Worm (Caenorhabditis elegans) whole organism, young adult: Measurements from ENCODE around the gene srg-10.
A peak's percentile ranks its signal among the peaks of the same experiment; 100 is the strongest.

Experiments
- B0035.1 ChIP-seq: sonication (generic microtip); optimal IDR thresholded peaks from 2 replicates; lab custom pipeline; 2016; ENCODE audit warnings: missing genetic modification characterization, mild to moderate bottlenecking, missing compliant biosample characterization, missing genotype, missing genetic modification reagents
- B0261.1 ChIP-seq: sonication (generic microtip); optimal IDR thresholded peaks from 2 replicates; lab custom pipeline; 2016; ENCODE audit warnings: mild to moderate bottlenecking, missing genetic modification characterization, moderate library complexity, missing compliant biosample characterization
- C17E4.6 ChIP-seq: fragments of 200-800 bp; sonication (Bioruptor generic); IDR thresholded peaks from 2 replicates; pipeline ENCODE4 v1.3.6; 2022; ENCODE audit warnings: missing genetic modification reagents, missing genetic modification characterization, missing compliant biosample characterization
- F10E7.11 ChIP-seq: sonication (generic microtip); optimal IDR thresholded peaks from 2 replicates; lab custom pipeline; 2017; ENCODE audit warnings: mild to moderate bottlenecking, missing genetic modification characterization, moderate library complexity, missing compliant biosample characterization
- F33H1.4 ChIP-seq: fragments of 200-800 bp; sonication (Bioruptor generic); IDR thresholded peaks from 2 replicates; pipeline ENCODE4 v1.3.6; 2022; ENCODE audit warnings: missing genetic modification reagents, missing genetic modification characterization, missing compliant biosample characterization
- K11D2.4 ChIP-seq: fragments of 200-800 bp; sonication (Bioruptor generic); IDR thresholded peaks from 2 replicates; pipeline ENCODE4 v1.3.6; 2022; ENCODE audit warnings: missing genetic modification reagents, missing genetic modification characterization, missing compliant biosample characterization
- K12H6.12 ChIP-seq: fragments of 200-800 bp; sonication (Bioruptor generic); optimal IDR thresholded peaks from 2 replicates; lab custom pipeline; 2018; ENCODE audit warnings: mild to moderate bottlenecking, missing genetic modification characterization, missing compliant biosample characterization
- T07F8.4 ChIP-seq: sonication (generic microtip); optimal IDR thresholded peaks from 2 replicates; lab custom pipeline; 2016; ENCODE audit warnings: mild to moderate bottlenecking, missing genetic modification characterization, moderate library complexity, missing compliant biosample characterization
- T26A5.8 ChIP-seq: sonication (generic microtip); optimal IDR thresholded peaks from 2 replicates; lab custom pipeline; 2016; ENCODE audit warnings: missing genetic modification characterization, missing compliant biosample characterization
- Y56A3A.18 ChIP-seq: fragments of 200-800 bp; sonication (Bioruptor generic); IDR thresholded peaks from 2 replicates; pipeline ENCODE4 v1.3.6; 2022; ENCODE audit warnings: missing genetic modification reagents, missing genetic modification characterization, missing compliant biosample characterization
- ZK185.1 ChIP-seq: sonication (generic microtip); optimal IDR thresholded peaks from 2 replicates; lab custom pipeline; 2016; ENCODE audit warnings: mild to moderate bottlenecking, missing genetic modification characterization, missing compliant biosample characterization; ENCODE audit not compliant: poor library complexity, severe bottlenecking
- akir-1 ChIP-seq: fragments of 200-800 bp; sonication (Bioruptor generic); optimal IDR thresholded peaks from 2 replicates; lab custom pipeline; 2018; ENCODE audit warnings: mild to moderate bottlenecking, missing genetic modification characterization, moderate library complexity, missing compliant biosample characterization
- aptf-3 ChIP-seq: fragments of 200-800 bp; sonication (Bioruptor generic); IDR thresholded peaks from 2 replicates; pipeline ENCODE4 v1.3.6; 2022; ENCODE audit warnings: missing genetic modification characterization, missing compliant biosample characterization
- attf-3 ChIP-seq: fragments of 200-800 bp; sonication (Bioruptor generic); conservative IDR thresholded peaks from 2 replicates; pipeline ENCODE4 v1.3.6; 2022; ENCODE audit warnings: missing genetic modification reagents, missing genetic modification characterization, missing compliant biosample characterization
- bed-1 ChIP-seq: fragments of 200-800 bp; sonication (Bioruptor generic); IDR thresholded peaks from 2 replicates; pipeline ENCODE4 v1.3.6; 2022; ENCODE audit warnings: missing genetic modification reagents, missing genetic modification characterization, missing compliant biosample characterization
- ceh-79 ChIP-seq: sonication (generic microtip); optimal IDR thresholded peaks from 2 replicates; lab custom pipeline; 2017; ENCODE audit warnings: mild to moderate bottlenecking, missing genetic modification characterization, missing compliant biosample characterization
- ceh-91 ChIP-seq: fragments of 200-800 bp; sonication (Bioruptor generic); IDR thresholded peaks from 2 replicates; pipeline ENCODE4 v1.3.6; 2022; ENCODE audit warnings: missing genetic modification reagents, missing genetic modification characterization, missing compliant biosample characterization
- dox-1 ChIP-seq: fragments of 200-800 bp; sonication (Bioruptor generic); IDR thresholded peaks from 2 replicates; pipeline ENCODE4 v1.3.6; 2022; ENCODE audit warnings: missing genetic modification reagents, missing genetic modification characterization, missing compliant biosample characterization
- efl-1 ChIP-seq: fragments of 150-350 bp; optimal IDR thresholded peaks from 2 replicates; lab custom pipeline; 2014; ENCODE audit warnings: missing biosample characterization, missing genetic modification reagents, missing genetic modification characterization
- egl-18 ChIP-seq: fragments of 200-800 bp; sonication (Bioruptor generic); IDR thresholded peaks from 2 replicates; pipeline ENCODE4 v1.3.6; 2022; ENCODE audit warnings: missing genetic modification reagents, missing genetic modification characterization, missing compliant biosample characterization
- egl-44 ChIP-seq: fragments of 200-800 bp; sonication (Bioruptor generic); IDR thresholded peaks from 2 replicates; pipeline ENCODE4 v1.3.6; 2022; ENCODE audit warnings: missing genetic modification reagents, missing genetic modification characterization, missing compliant biosample characterization
- ets-4 ChIP-seq: fragments of 200-800 bp; sonication (Bioruptor generic); optimal IDR thresholded peaks from 2 replicates; lab custom pipeline; 2018; ENCODE audit warnings: mild to moderate bottlenecking, missing genetic modification characterization, missing compliant biosample characterization
- fkh-3 ChIP-seq: sonication (generic microtip); optimal IDR thresholded peaks from 2 replicates; lab custom pipeline; 2016; ENCODE audit warnings: mild to moderate bottlenecking, missing genetic modification characterization, missing compliant biosample characterization
- hrde-1 ChIP-seq: sonication (generic microtip); optimal IDR thresholded peaks from 2 replicates; lab custom pipeline; 2016; ENCODE audit warnings: missing genetic modification characterization, mild to moderate bottlenecking, missing compliant biosample characterization, moderate library complexity, missing genotype, missing genetic modification reagents, borderline replicate concordance
- lin-26 ChIP-seq: fragments of 200-800 bp; sonication (Bioruptor generic); IDR thresholded peaks from 2 replicates; pipeline ENCODE4 v1.3.6; 2022; ENCODE audit warnings: missing genetic modification reagents, missing genetic modification characterization, missing compliant biosample characterization
- lir-1 ChIP-seq: fragments of 200-800 bp; sonication (Bioruptor generic); conservative IDR thresholded peaks from 2 replicates; pipeline ENCODE4 v1.3.6; 2022; ENCODE audit warnings: missing genetic modification reagents, missing genetic modification characterization, missing compliant biosample characterization
- madf-10 ChIP-seq: sonication (generic microtip); optimal IDR thresholded peaks from 2 replicates; lab custom pipeline; 2016; ENCODE audit warnings: mild to moderate bottlenecking, missing genetic modification characterization, missing compliant biosample characterization
- madf-3 ChIP-seq: fragments of 200-800 bp; sonication (Bioruptor generic); IDR thresholded peaks from 2 replicates; pipeline ENCODE4 v1.3.6; 2022; ENCODE audit warnings: missing genetic modification reagents, missing genetic modification characterization, missing compliant biosample characterization
- madf-6 ChIP-seq: fragments of 200-800 bp; sonication (Bioruptor generic); IDR thresholded peaks from 2 replicates; pipeline ENCODE4 v1.3.6; 2022; ENCODE audit warnings: missing genetic modification reagents, missing genetic modification characterization, missing compliant biosample characterization
- nfya-1 ChIP-seq: sonication (generic microtip); optimal IDR thresholded peaks from 2 replicates; lab custom pipeline; 2017; ENCODE audit warnings: antibody characterized with exemption, missing compliant biosample characterization, missing genetic modification characterization, borderline replicate concordance; ENCODE audit not compliant: insufficient read depth
- nfyb-1 ChIP-seq: fragments of 200-800 bp; sonication (Bioruptor generic); IDR thresholded peaks from 2 replicates; pipeline ENCODE4 v1.3.6; 2022; ENCODE audit warnings: missing genetic modification reagents, missing genetic modification characterization, missing compliant biosample characterization
- nhr-27 ChIP-seq: fragments of 200-800 bp; sonication (Bioruptor generic); optimal IDR thresholded peaks from 2 replicates; lab custom pipeline; 2018; ENCODE audit warnings: mild to moderate bottlenecking, missing genetic modification characterization, moderate library complexity, missing compliant biosample characterization
- nhr-90 ChIP-seq: sonication (generic microtip); optimal IDR thresholded peaks from 2 replicates; lab custom pipeline; 2016; ENCODE audit warnings: missing genotype, mild to moderate bottlenecking, missing genetic modification characterization, missing compliant biosample characterization
- pha-4 ChIP-seq: fragments of 150-350 bp; sonication (generic microtip); optimal IDR thresholded peaks from 2 replicates; lab custom pipeline; 2014; ENCODE audit warnings: missing biosample characterization, missing genetic modification reagents, missing genetic modification characterization
- rcor-1 ChIP-seq: fragments of 200-800 bp; sonication (Bioruptor generic); IDR thresholded peaks from 2 replicates; pipeline ENCODE4 v1.3.6; 2022; ENCODE audit warnings: missing genetic modification reagents, missing genetic modification characterization, missing compliant biosample characterization
- rec-8 ChIP-seq, 2 experiments: sonication (generic microtip); optimal IDR thresholded peaks; 2 replicates each; lab custom pipeline; 2016; ENCODE audit warnings: mild to moderate bottlenecking in 2 of 2, missing genetic modification characterization in 2 of 2, missing genetic modification reagents in 2 of 2, missing genotype in 2 of 2, missing biosample characterization in 1 of 2, missing compliant biosample characterization in 1 of 2, moderate library complexity in 1 of 2
- rpc-1 ChIP-seq, 2 experiments: fragments of 150-350 bp in 1 of 2; sonication (generic microtip) in 1 of 2; optimal IDR thresholded peaks; 2 replicates each; lab custom pipeline; 2014 to 2018; ENCODE audit warnings: missing biosample characterization in 1 of 2, missing genetic modification characterization in 1 of 2, missing genetic modification reagents in 1 of 2, missing genotype in 1 of 2
- sdz-38 ChIP-seq: sonication (generic microtip); optimal IDR thresholded peaks from 2 replicates; lab custom pipeline; 2016; ENCODE audit warnings: missing genotype, missing genetic modification characterization, missing compliant biosample characterization
- sea-2 ChIP-seq: fragments of 200-800 bp; sonication (Bioruptor generic); IDR thresholded peaks from 2 replicates; pipeline ENCODE4 v1.3.6; 2022; ENCODE audit warnings: missing genetic modification characterization, missing compliant biosample characterization
- snpc-1.1 ChIP-seq: sonication (generic microtip); optimal IDR thresholded peaks from 2 replicates; lab custom pipeline; 2017; ENCODE audit warnings: missing genetic modification characterization, mild to moderate bottlenecking, missing compliant biosample characterization, antibody characterized with exemption, moderate library complexity, missing genotype, missing genetic modification reagents; ENCODE audit not compliant: insufficient read depth
- snpc-3.4 ChIP-seq: sonication (generic microtip); optimal IDR thresholded peaks from 2 replicates; lab custom pipeline; 2017; ENCODE audit warnings: missing genetic modification characterization, mild to moderate bottlenecking, missing compliant biosample characterization, antibody characterized with exemption, moderate library complexity, missing genotype, missing genetic modification reagents
- sptf-2 ChIP-seq: fragments of 200-800 bp; sonication (Bioruptor generic); optimal IDR thresholded peaks from 2 replicates; lab custom pipeline; 2018; ENCODE audit warnings: mild to moderate bottlenecking, missing genetic modification characterization, missing compliant biosample characterization
- tbx-9 ChIP-seq: sonication (generic microtip); optimal IDR thresholded peaks from 2 replicates; lab custom pipeline; 2016; ENCODE audit warnings: borderline replicate concordance, missing genetic modification characterization, inconsistent platforms, missing compliant biosample characterization
- tlf-1 ChIP-seq: fragments of 200-800 bp; sonication (Bioruptor generic); optimal IDR thresholded peaks from 2 replicates; lab custom pipeline; 2018; ENCODE audit warnings: mild to moderate bottlenecking, missing genetic modification characterization, missing compliant biosample characterization
- unc-130 ChIP-seq: sonication (generic microtip); optimal IDR thresholded peaks from 2 replicates; lab custom pipeline; 2016; ENCODE audit warnings: missing genetic modification reagents, missing genetic modification characterization, missing compliant biosample characterization
- zfh-2 ChIP-seq: fragments of 200-800 bp; sonication (Bioruptor generic); conservative IDR thresholded peaks from 2 replicates; pipeline ENCODE4 v1.3.6; 2022; ENCODE audit warnings: missing genetic modification reagents, missing genetic modification characterization, missing compliant biosample characterization
- ztf-28 ChIP-seq: fragments of 200-800 bp; sonication (Bioruptor generic); IDR thresholded peaks from 2 replicates; pipeline ENCODE4 v1.3.6; 2022; ENCODE audit warnings: missing genetic modification reagents, missing genetic modification characterization, missing compliant biosample characterization
- ztf-6 ChIP-seq: fragments of 200-800 bp; sonication (Bioruptor generic); IDR thresholded peaks from 2 replicates; pipeline ENCODE4 v1.3.6; 2022; ENCODE audit warnings: missing genetic modification reagents, missing genetic modification characterization, missing compliant biosample characterization

srg-10 gene

DNA sequence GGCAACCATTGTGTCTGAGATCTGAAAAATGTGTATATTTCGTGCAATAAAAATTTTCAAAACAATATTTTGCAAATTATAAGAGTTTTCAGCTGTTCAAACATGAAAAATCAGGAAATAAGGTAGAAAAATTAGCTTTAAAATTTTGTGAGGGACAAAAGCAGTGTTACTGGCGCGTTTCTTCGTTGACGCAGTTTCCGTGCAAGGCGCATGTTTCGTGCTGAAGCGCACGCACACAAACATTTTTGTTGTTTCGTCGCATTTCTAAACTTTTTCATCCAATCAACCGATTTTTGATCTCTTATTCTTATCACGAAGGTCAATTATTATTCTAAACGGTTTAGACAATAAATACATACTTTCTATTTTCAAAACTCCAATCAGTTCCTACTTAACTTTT, 15.7 kb downstream of the srg-10 start, which contains the start of gene nifk-1 (continued):
- peak; percentile 3 for TF ChIP-seq tlf-1
- TF ChIP-seq fkh-3, result no peak
- peak; percentile 84 for TF ChIP-seq dox-1
- no peak for TF ChIP-seq sdz-38 (tag; lab: Kevin White, UChicago)
- TF ChIP-seq tbx-9 (tag; lab: Kevin White, UChicago), result no peak
- no peak for TF ChIP-seq B0035.1 (tag; lab: Kevin White, UChicago)
- TF ChIP-seq ztf-6, result no peak
- no peak for TF ChIP-seq ets-4 (GFP tag; lab: Kevin White, UChicago)
- no peak for TF ChIP-seq aptf-3 (GFP tag; lab: Robert Waterston, UW)
- TF ChIP-seq akir-1 (GFP tag; lab: Kevin White, UChicago), result no peak
- TF ChIP-seq egl-44 (GFP tag; lab: Robert Waterston, UW), result no peak
- 0 out of 2 replicates have a peak, but pooled peaks have one; percentile 14 for TF ChIP-seq madf-3
- TF ChIP-seq T26A5.8 (tag; lab: Kevin White, UChicago), result no peak
- peak; percentile 44 for TF ChIP-seq F33H1.4 (GFP tag; lab: Robert Waterston, UW)
- TF ChIP-seq rec-8 (tag; optimal IDR thresholded peaks at IDR 0.05; lab: Kevin White, UChicago), result no peak
- no peak for TF ChIP-seq madf-10 (tag; lab: Kevin White, UChicago)
- peak; percentile 56 for TF ChIP-seq efl-1
- TF ChIP-seq snpc-3.4 (tag; lab: Kevin White, UChicago), result peak; percentile 23
- TF ChIP-seq rcor-1 (GFP tag; lab: Robert Waterston, UW), result no peak
- TF ChIP-seq sptf-2 (GFP tag; lab: Kevin White, UChicago), result no peak
- TF ChIP-seq attf-3 (GFP tag; lab: Robert Waterston, UW), result no peak
- TF ChIP-seq F10E7.11, result no peak
- no peak for TF ChIP-seq unc-130
- TF ChIP-seq pha-4 (tag; lab: Kevin White, UChicago), result no peak
- no peak for TF ChIP-seq snpc-1.1
- TF ChIP-seq ztf-28 (GFP tag; lab: Robert Waterston, UW), result no peak
- TF ChIP-seq lin-26 (GFP tag; lab: Robert Waterston, UW), result no peak
- no peak for TF ChIP-seq ceh-79 (tag; lab: Kevin White, UChicago)
- TF ChIP-seq ceh-91 (GFP tag; lab: Robert Waterston, UW), result no peak
- peak; percentile 7 for TF ChIP-seq ZK185.1 (tag; lab: Kevin White, UChicago)
- TF ChIP-seq rpc-1 (optimal IDR thresholded peaks at IDR 0.05; lab: Kevin White, UChicago), result no peak
- TF ChIP-seq rpc-1 (tag; optimal IDR thresholded peaks at IDR 0.05; lab: Kevin White, UChicago), result no peak
- no peak for TF ChIP-seq nhr-27
- TF ChIP-seq Y56A3A.18 (GFP tag; lab: Robert Waterston, UW), result no peak
- TF ChIP-seq T07F8.4 (tag; lab: Kevin White, UChicago), result no peak
- peak; percentile 22 for TF ChIP-seq K12H6.12 (tag; lab: Kevin White, UChicago)
- no peak for TF ChIP-seq egl-18 (GFP tag; lab: Robert Waterston, UW)
- no peak for TF ChIP-seq bed-1 (GFP tag; lab: Robert Waterston, UW)
- no peak for TF ChIP-seq zfh-2 (GFP tag; lab: Robert Waterston, UW)
- no peak for TF ChIP-seq nfya-1 (tag; lab: Kevin White, UChicago)
- no peak for TF ChIP-seq lir-1 (GFP tag; lab: Robert Waterston, UW)
- TF ChIP-seq nhr-90 (tag; lab: Kevin White, UChicago), result no peak
- no peak for TF ChIP-seq C17E4.6
- no peak for TF ChIP-seq B0261.1 (tag; lab: Kevin White, UChicago)
- no peak for TF ChIP-seq K11D2.4
- peak; percentile 56; the same call in 1 of the 2 replicates for TF ChIP-seq nfyb-1 (GFP tag; lab: Robert Waterston, UW)
- TF ChIP-seq madf-6 (GFP tag; lab: Robert Waterston, UW), result peak; percentile 65
- TF ChIP-seq sea-2 (GFP tag; lab: Robert Waterston, UW), result no peak
- no peak for TF ChIP-seq hrde-1 (tag; lab: Kevin White, UChicago)
